Worm (Caenorhabditis elegans): Measurements from ENCODE around the gene F09E5.3.
A peak's percentile ranks its signal among the peaks of the same experiment; 100 is the strongest.

The F09E5.3 gene

DNA sequence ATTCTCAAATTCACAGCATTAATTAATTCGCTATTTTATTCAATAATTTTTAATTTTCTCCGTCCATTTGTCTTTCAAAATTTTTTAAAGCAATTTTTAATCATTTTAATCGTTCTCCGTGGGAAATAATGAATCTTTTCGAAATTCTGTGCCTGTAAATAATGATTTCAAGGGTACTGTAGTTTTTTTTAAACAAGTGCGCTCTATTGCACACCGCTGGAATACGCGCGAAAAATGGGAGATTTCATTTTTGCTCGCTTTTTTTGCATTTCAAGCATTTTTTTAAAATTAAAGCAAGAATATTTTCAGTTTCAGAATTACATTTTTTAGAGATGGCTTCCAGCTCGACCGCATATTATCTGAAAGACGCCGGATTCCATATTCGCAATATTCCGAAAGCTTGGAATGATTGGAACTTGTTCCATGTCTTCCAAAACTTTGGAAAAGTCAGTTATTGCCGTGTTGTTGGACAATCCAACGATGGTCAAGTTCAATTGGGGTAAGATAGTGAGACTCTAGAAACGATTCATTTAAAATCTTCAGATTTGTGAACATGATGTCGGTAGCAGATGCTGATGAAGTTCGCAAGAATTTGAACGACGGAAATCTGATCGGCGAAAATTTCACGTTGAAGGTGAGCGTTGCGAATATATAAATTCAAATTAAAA, 47.3 kb downstream of the F09E5.3 start, which contains the start of gene tofu-6:
Gene tofu-6 (plus strand): TSS at position 302 of the 668 bp plus-strand sequence.
- peak; percentile 16 for TF ChIP-seq F16B12.6 (tag; optimal IDR thresholded peaks at IDR 0.05)
- TF ChIP-seq blmp-1 (tag; optimal IDR thresholded peaks at IDR 0.05), result peak; percentile 30
- peak; percentile 69 to 73 for TF ChIP-seq efl-1 (optimal IDR thresholded peaks at IDR 0.05)
- peak; percentile 71 to 95 for TF ChIP-seq efl-1 (GFP tag; optimal IDR thresholded peaks at IDR 0.05 in 1 of 2)
- TF ChIP-seq tbx-2 (tag; optimal IDR thresholded peaks at IDR 0.05), result no peak
- peak; percentile 43 for TF ChIP-seq mep-1 (tag; optimal IDR thresholded peaks at IDR 0.05)
- no peak for TF ChIP-seq nhr-84 (tag; optimal IDR thresholded peaks at IDR 0.05)
- no peak for TF ChIP-seq isw-1 (GFP tag; IDR thresholded peaks at IDR 0.05)
- peak; percentile 64 to 95 for TF ChIP-seq lsy-2 (tag; optimal IDR thresholded peaks at IDR 0.05)
- peak; percentile 25 to 85 for TF ChIP-seq lin-35 (GFP tag; optimal IDR thresholded peaks at IDR 0.05)
- TF ChIP-seq lin-15B (tag; optimal IDR thresholded peaks at IDR 0.05), result peak; percentile 10
- TF ChIP-seq nhr-12 (tag; optimal IDR thresholded peaks at IDR 0.05), result no peak
- TF ChIP-seq dpl-1 (GFP tag; optimal IDR thresholded peaks at IDR 0.05), result peak; percentile 55 to 80 (median 62)
- no peak for TF ChIP-seq unc-30 (tag; optimal IDR thresholded peaks at IDR 0.05)
- peak; percentile 11 for TF ChIP-seq C16A3.4 (tag; optimal IDR thresholded peaks at IDR 0.05)
- TF ChIP-seq mef-2 (tag; optimal IDR thresholded peaks at IDR 0.05), result no peak
- no peak for TF ChIP-seq ets-5 (GFP tag; IDR thresholded peaks at IDR 0.05)
- TF ChIP-seq C34B4.2 (tag; optimal IDR thresholded peaks at IDR 0.05), result no peak
- TF ChIP-seq egl-27 (tag; optimal IDR thresholded peaks at IDR 0.05), result no peak

DNA sequence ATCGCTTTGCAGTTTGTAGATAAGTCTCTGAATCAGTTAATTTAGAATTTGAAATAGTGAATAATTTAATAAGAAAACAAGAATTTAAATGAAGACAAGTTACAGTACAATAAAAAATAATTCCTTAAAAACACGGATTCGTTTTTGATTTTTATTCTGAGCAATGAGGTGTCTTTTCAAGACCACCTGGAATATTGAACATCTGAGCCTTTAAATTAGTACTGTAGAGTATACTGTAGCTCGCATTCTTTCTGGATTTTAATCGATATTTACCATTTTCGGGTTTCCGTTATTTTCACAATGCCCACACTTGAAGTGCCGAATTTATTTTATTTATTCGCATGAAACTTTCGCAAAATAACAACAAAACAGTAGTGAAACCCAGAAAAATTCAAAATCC, 50.0 kb downstream of the F09E5.3 start, which contains the start of gene F07F6.7:
Gene F07F6.7 (minus strand): TSS at position 27 of the 400 bp plus-strand sequence.
- no peak for TF ChIP-seq nhr-19 (GFP tag; conservative IDR thresholded peaks at IDR 0.05)
- TF ChIP-seq fkh-4 (tag; optimal IDR thresholded peaks at IDR 0.05; ENCODE audit: borderline replicate concordance), result no peak
- no peak for TF ChIP-seq ceh-8 (GFP tag; optimal IDR thresholded peaks at IDR 0.05)
- TF ChIP-seq snu-23 (GFP tag; optimal IDR thresholded peaks at IDR 0.05), result peak; percentile 6
- TF ChIP-seq ets-5 (GFP tag; IDR thresholded peaks at IDR 0.05), result no peak
- TF ChIP-seq hlh-17 (GFP tag; optimal IDR thresholded peaks at IDR 0.05; ENCODE audit: borderline replicate concordance), result no peak
- TF ChIP-seq nhr-71 (tag; optimal IDR thresholded peaks at IDR 0.05), result peak; percentile 32
- TF ChIP-seq xbp-1 (tag; optimal IDR thresholded peaks at IDR 0.05), result no peak
- no peak for TF ChIP-seq fkh-8 (tag; optimal IDR thresholded peaks at IDR 0.05)
- TF ChIP-seq aha-1 (tag; optimal IDR thresholded peaks at IDR 0.05), result no peak
- no peak for TF ChIP-seq lin-39 (tag; optimal IDR thresholded peaks at IDR 0.05)
- no peak for TF ChIP-seq nhr-11 (tag; optimal IDR thresholded peaks at IDR 0.05)
- no peak for TF ChIP-seq isw-1 (GFP tag; IDR thresholded peaks at IDR 0.05)
- TF ChIP-seq nhr-84 (tag; optimal IDR thresholded peaks at IDR 0.05), result no peak
- TF ChIP-seq nhr-85 (tag), result peak; percentile 51
- TF ChIP-seq irx-1 (tag; optimal IDR thresholded peaks at IDR 0.05), result no peak
- no peak for TF ChIP-seq unc-30 (tag; optimal IDR thresholded peaks at IDR 0.05)
- TF ChIP-seq sox-4 (tag; optimal IDR thresholded peaks at IDR 0.05), result no peak
- TF ChIP-seq nhr-47 (tag; optimal IDR thresholded peaks at IDR 0.05), result no peak
- TF ChIP-seq pqm-1 (tag; optimal IDR thresholded peaks at IDR 0.05), result no peak
- no peak for TF ChIP-seq ceh-82 (tag; optimal IDR thresholded peaks at IDR 0.05)
- TF ChIP-seq mdl-1 (tag; optimal IDR thresholded peaks at IDR 0.05), result no peak
- TF ChIP-seq unc-98 (GFP tag; IDR thresholded peaks at IDR 0.05), result no peak
- no peak for TF ChIP-seq ztf-11 (tag; optimal IDR thresholded peaks at IDR 0.05)
- no peak for TF ChIP-seq F16B12.6 (tag; optimal IDR thresholded peaks at IDR 0.05)
- no peak for TF ChIP-seq aly-2 (tag; optimal IDR thresholded peaks at IDR 0.05)
- peak; percentile 8 to 20 for TF ChIP-seq lsy-2 (tag; optimal IDR thresholded peaks at IDR 0.05)
- TF ChIP-seq vab-15 (tag; optimal IDR thresholded peaks at IDR 0.05), result no peak
- no peak for TF ChIP-seq pax-3 (tag; optimal IDR thresholded peaks at IDR 0.05)
- no peak for TF ChIP-seq fos-1 (tag; optimal IDR thresholded peaks at IDR 0.05)
- TF ChIP-seq nhr-90 (tag; optimal IDR thresholded peaks at IDR 0.05; ENCODE audit: poor library complexity), result no peak
